Worm (Caenorhabditis elegans) whole organism, mixed stage, embryonic: Measurements from ENCODE around the gene tag-89.
"Not testable (repeated sequence)": the region's sequence is repeated elsewhere in the genome, so short reads cannot be mapped to it uniquely, and the experiment has no call there.

Experiments
- M03D4.4 ChIP-seq: sonication (generic microtip); optimal IDR thresholded peaks from 2 replicates; lab custom pipeline; 2017; ENCODE audit warnings: mild to moderate bottlenecking, missing genetic modification characterization, missing compliant biosample characterization
- blmp-1 ChIP-seq: fragments of 150-350 bp; optimal IDR thresholded peaks from 2 replicates; lab custom pipeline; 2014; ENCODE audit warnings: missing biosample characterization, missing genetic modification characterization
- ceh-39 ChIP-seq: fragments of 150-350 bp; optimal IDR thresholded peaks from 2 replicates; lab custom pipeline; 2014; ENCODE audit warnings: missing biosample characterization, missing genetic modification characterization
- ceh-43 ChIP-seq: fragments of 200-800 bp; sonication (Bioruptor generic); optimal IDR thresholded peaks from 2 replicates; lab custom pipeline; 2018; ENCODE audit warnings: mild to moderate bottlenecking, missing genetic modification characterization, moderate library complexity, missing compliant biosample characterization
- ceh-83 ChIP-seq: fragments of 200-800 bp; sonication (Bioruptor generic); optimal IDR thresholded peaks from 2 replicates; lab custom pipeline; 2018; ENCODE audit warnings: mild to moderate bottlenecking, missing genetic modification characterization, missing compliant biosample characterization
- ces-1 ChIP-seq: fragments of 150-350 bp; optimal IDR thresholded peaks from 2 replicates; lab custom pipeline; 2014; ENCODE audit warnings: missing biosample characterization, missing genetic modification reagents, missing genetic modification characterization
- cnd-1 ChIP-seq: fragments of 200-800 bp; sonication (Bioruptor generic); optimal IDR thresholded peaks from 2 replicates; lab custom pipeline; 2018; ENCODE audit warnings: mild to moderate bottlenecking, missing genetic modification characterization, missing compliant biosample characterization
- elt-1 ChIP-seq: sonication (generic microtip); optimal IDR thresholded peaks from 2 replicates; lab custom pipeline; 2017; ENCODE audit warnings: missing genetic modification characterization, mild to moderate bottlenecking, missing compliant biosample characterization, antibody characterized with exemption, moderate library complexity, borderline replicate concordance; ENCODE audit not compliant: insufficient read depth
- elt-3 ChIP-seq: fragments of 150-350 bp; optimal IDR thresholded peaks from 2 replicates; lab custom pipeline; 2014; ENCODE audit warnings: missing biosample characterization, missing genetic modification characterization
- ham-2 ChIP-seq: fragments of 200-800 bp; sonication (Bioruptor generic); optimal IDR thresholded peaks from 2 replicates; lab custom pipeline; 2018; ENCODE audit warnings: mild to moderate bottlenecking, missing genetic modification characterization, missing compliant biosample characterization
- hlh-1 ChIP-seq: fragments of 150-350 bp; optimal IDR thresholded peaks from 2 replicates; lab custom pipeline; 2014; ENCODE audit warnings: missing biosample characterization, missing genetic modification reagents, missing genetic modification characterization
- lin-13 ChIP-seq: fragments of 150-350 bp; optimal IDR thresholded peaks from 2 replicates; lab custom pipeline; 2014; ENCODE audit warnings: missing biosample characterization, missing genetic modification characterization
- lin-32 ChIP-seq: fragments of 200-800 bp; sonication (Bioruptor generic); optimal IDR thresholded peaks from 2 replicates; lab custom pipeline; 2018; ENCODE audit warnings: mild to moderate bottlenecking, missing genetic modification characterization, missing compliant biosample characterization
- lsy-2 ChIP-seq: fragments of 150-350 bp; optimal IDR thresholded peaks from 2 replicates; lab custom pipeline; 2014; ENCODE audit warnings: missing biosample characterization, missing genetic modification characterization
- mab-5 ChIP-seq: fragments of 150-350 bp; optimal IDR thresholded peaks from 2 replicates; lab custom pipeline; 2014; ENCODE audit warnings: missing biosample characterization, missing genetic modification characterization
- mep-1 ChIP-seq: fragments of 150-350 bp; optimal IDR thresholded peaks from 2 replicates; lab custom pipeline; 2017; ENCODE audit warnings: missing biosample characterization, missing genetic modification reagents, missing genetic modification characterization, inconsistent platforms
- mls-2 ChIP-seq: sonication (generic microtip); optimal IDR thresholded peaks from 2 replicates; lab custom pipeline; 2016; ENCODE audit warnings: mild to moderate bottlenecking, missing genetic modification characterization, moderate library complexity, missing compliant biosample characterization
- nhr-12 ChIP-seq: fragments of 150-350 bp; optimal IDR thresholded peaks from 2 replicates; lab custom pipeline; 2014; ENCODE audit warnings: missing biosample characterization, missing genetic modification characterization
- nhr-2 ChIP-seq: fragments of 150-350 bp; optimal IDR thresholded peaks from 2 replicates; lab custom pipeline; 2014; ENCODE audit warnings: missing biosample characterization, missing genetic modification characterization
- nhr-237 ChIP-seq: fragments of 150-350 bp; optimal IDR thresholded peaks from 2 replicates; lab custom pipeline; 2014; ENCODE audit warnings: missing biosample characterization, missing genetic modification characterization
- nhr-28 ChIP-seq: fragments of 150-350 bp; optimal IDR thresholded peaks from 2 replicates; lab custom pipeline; 2014; ENCODE audit warnings: missing biosample characterization, missing genetic modification characterization
- nhr-76 ChIP-seq: sonication (generic microtip); optimal IDR thresholded peaks from 2 replicates; lab custom pipeline; 2017; ENCODE audit warnings: missing biosample characterization, missing genetic modification characterization
- pha-4 ChIP-seq: fragments of 150-350 bp; optimal IDR thresholded peaks from 2 replicates; lab custom pipeline; 2018; ENCODE audit warnings: missing biosample characterization, missing genetic modification reagents, missing genetic modification characterization
- sem-2 ChIP-seq: fragments of 200-800 bp; sonication (Bioruptor generic); optimal IDR thresholded peaks from 2 replicates; lab custom pipeline; 2018; ENCODE audit warnings: mild to moderate bottlenecking, missing genetic modification characterization, missing compliant biosample characterization
- snpc-4 ChIP-seq: fragments of 150-350 bp; optimal IDR thresholded peaks from 2 replicates; lab custom pipeline; 2014; ENCODE audit warnings: missing biosample characterization, missing genetic modification characterization
- sptf-1 ChIP-seq: sonication (generic microtip); optimal IDR thresholded peaks from 2 replicates; lab custom pipeline; 2017; ENCODE audit warnings: mild to moderate bottlenecking, missing genetic modification characterization, moderate library complexity, missing compliant biosample characterization
- tbx-8 ChIP-seq: fragments of 200-800 bp; sonication (Bioruptor generic); optimal IDR thresholded peaks from 2 replicates; lab custom pipeline; 2018; ENCODE audit warnings: mild to moderate bottlenecking, missing genetic modification characterization, moderate library complexity, missing compliant biosample characterization
- unc-120 ChIP-seq: sonication (generic microtip); optimal IDR thresholded peaks from 2 replicates; lab custom pipeline; 2017; ENCODE audit warnings: missing genetic modification characterization, missing compliant biosample characterization; ENCODE audit not compliant: poor library complexity, severe bottlenecking
- zip-8 ChIP-seq: fragments of 150-350 bp; optimal IDR thresholded peaks from 2 replicates; lab custom pipeline; 2014; ENCODE audit warnings: missing biosample characterization, missing genetic modification characterization

tag-89 gene

DNA sequence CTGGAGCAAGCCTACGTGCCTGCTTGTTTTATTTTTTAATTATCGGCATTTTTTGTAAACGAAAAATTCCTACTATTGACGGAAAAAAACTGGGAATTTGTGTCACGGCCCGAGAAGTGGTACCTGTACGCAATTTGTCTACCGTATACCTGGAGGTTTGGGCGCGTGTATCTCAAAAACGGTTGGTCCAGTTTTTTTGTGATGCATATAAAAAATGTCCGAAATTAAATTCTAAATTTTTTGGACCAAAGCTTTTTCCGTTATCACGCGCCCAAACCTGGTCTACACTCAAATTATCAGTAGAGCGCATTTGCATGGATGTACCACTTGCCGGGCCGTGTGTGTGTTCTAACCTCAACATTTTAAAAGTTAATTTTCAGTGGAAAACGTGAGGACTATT lies 22.4 kb downstream of the tag-89 start, which contains the start of gene F22B3.5:
Gene F22B3.5, minus strand, starts transcription at position 101 of the 400 bp plus-strand sequence.
- TF ChIP-seq ceh-83 (GFP tag; lab: Kevin White, UChicago); nhr-12 (tag; lab: Kevin White, UChicago); nhr-28: not testable (repeated sequence)

DNA sequence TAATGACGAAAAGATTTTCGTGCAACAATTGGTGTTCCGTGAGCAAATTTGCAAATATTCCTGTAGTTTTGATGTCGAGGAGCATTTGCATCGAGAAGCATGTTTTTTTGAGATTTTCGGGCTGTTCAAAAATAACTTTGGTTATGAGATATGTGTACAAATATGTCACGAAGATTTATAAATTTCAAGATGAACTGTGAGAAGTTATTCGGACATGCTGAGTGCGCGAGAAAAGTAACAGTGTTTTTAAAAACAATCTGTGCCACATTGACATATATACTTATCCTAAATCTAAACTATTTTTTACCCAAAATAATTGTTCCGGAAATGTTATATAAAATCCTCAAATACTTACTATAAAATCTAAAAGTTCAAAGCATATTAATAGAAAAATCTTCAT lies 27.4 kb downstream of the tag-89 start, which contains the start of gene F22B3.7:
Gene F22B3.7, minus strand, starts transcription at position 101 of the 400 bp plus-strand sequence.
- TF ChIP-seq nhr-2 (tag; lab: Kevin White, UChicago) (no peak), lin-13 (tag; lab: Kevin White, UChicago) (no peak), mls-2 (tag; lab: Kevin White, UChicago) (no peak), lin-32 (GFP tag; lab: Kevin White, UChicago) (no peak), nhr-237 (no peak), lsy-2 (tag; lab: Kevin White, UChicago) (no peak), unc-120 (tag; lab: Kevin White, UChicago) (no peak), sem-2 (GFP tag; lab: Kevin White, UChicago) (no peak), ham-2 (no peak), sptf-1 (no peak)

DNA sequence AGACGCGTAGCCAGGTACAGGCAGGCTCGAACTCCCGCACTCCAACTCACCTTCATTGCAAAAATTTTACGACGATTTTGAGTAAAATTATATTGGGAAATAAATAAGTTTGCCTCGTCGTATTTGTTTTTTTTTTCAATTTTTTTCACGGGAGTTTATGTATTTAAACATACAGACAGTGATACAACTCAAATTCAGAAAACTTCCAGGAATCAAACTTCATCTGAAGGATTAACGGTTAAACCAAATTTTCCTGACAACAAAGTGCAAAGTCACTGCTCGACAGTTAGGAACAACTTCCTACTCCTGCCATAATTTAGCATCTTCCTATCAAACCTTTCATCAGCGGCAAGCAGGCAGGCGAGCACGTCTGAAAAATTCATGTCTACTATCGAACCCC lies 30.5 kb downstream of the tag-89 start, which contains the start of gene F22B3.8:
Gene F22B3.8, minus strand, starts transcription at position 101 of the 400 bp plus-strand sequence.
- TF ChIP-seq lin-32 (GFP tag; lab: Kevin White, UChicago) (no peak), mab-5 (no peak), snpc-4 (tag; lab: Kevin White, UChicago) (no peak), lsy-2 (tag; lab: Kevin White, UChicago) (no peak), hlh-1 (no peak), ceh-43 (GFP tag; lab: Kevin White, UChicago) (no peak), sem-2 (GFP tag; lab: Kevin White, UChicago) (no peak), mls-2 (tag; lab: Kevin White, UChicago) (no peak), ceh-83 (GFP tag; lab: Kevin White, UChicago) (no peak), nhr-2 (tag; lab: Kevin White, UChicago) (no peak), blmp-1 (tag; lab: Kevin White, UChicago) (no peak), sptf-1 (no peak), tbx-8 (GFP tag; lab: Kevin White, UChicago) (no peak), ceh-39 (tag; lab: Kevin White, UChicago) (no peak), mep-1 (no peak), elt-3 (tag; lab: Kevin White, UChicago) (no peak), cnd-1 (tag; lab: Kevin White, UChicago) (no peak)

DNA sequence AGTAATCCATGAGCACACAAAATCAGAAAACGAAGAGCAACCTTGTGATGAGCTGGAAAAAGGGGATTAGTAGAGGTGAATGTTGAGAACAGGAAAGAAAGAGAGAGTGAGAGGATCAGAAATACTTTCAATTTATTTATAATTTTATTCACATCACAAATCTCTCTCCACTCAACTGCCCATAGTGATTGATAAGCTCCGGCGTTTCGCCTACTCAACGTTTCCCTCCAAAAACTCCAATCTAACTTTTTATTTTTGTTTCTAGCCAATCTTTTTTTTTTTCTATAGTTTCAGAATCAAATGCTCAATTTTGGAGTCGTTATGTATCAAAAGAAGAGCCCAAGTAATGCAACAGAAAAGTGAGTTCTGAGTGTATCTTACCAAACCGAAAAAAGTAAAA lies 31.1 kb downstream of the tag-89 start, which contains the start of gene kin-4:
Gene kin-4, plus strand, starts transcription at position 301 of the 400 bp plus-strand sequence.
- TF ChIP-seq mab-5 (no peak), nhr-237 (no peak), mep-1 (no peak), unc-120 (tag; lab: Kevin White, UChicago) (no peak), ceh-39 (tag; lab: Kevin White, UChicago) (no peak), lin-32 (GFP tag; lab: Kevin White, UChicago) (no peak), M03D4.4 (tag; lab: Kevin White, UChicago) (no peak), lsy-2 (tag; lab: Kevin White, UChicago) (no peak), ceh-43 (GFP tag; lab: Kevin White, UChicago) (no peak), elt-3 (tag; lab: Kevin White, UChicago) (no peak), elt-1 (tag; lab: Kevin White, UChicago) (no peak), ham-2 (no peak), nhr-76 (tag; lab: Kevin White, UChicago) (no peak), blmp-1 (tag; lab: Kevin White, UChicago) (no peak), ces-1 (GFP tag; lab: Kevin White, UChicago) (no peak), pha-4 (tag; lab: Kevin White, UChicago) (no peak), zip-8 (no peak), nhr-28 (no peak), nhr-2 (tag; lab: Kevin White, UChicago) (no peak)

DNA sequence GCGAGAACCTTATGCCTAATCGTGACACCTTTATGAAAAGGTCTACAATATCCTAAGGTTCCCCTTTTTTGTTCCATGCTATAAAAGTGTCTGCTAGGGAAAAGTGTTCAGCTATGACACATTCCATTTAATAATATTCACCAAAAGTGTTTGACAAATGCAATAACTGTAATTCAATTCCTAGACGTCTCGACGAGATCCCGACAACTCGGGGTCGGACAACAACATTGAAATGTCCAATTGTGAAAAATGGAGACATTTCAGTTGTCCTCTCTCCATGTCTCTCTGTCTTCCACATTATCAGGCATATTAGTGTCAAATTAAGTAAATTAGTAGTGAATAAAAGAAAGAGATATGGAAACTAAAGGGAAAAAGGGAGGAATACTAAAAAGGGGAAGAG lies 37.1 kb downstream of the tag-89 start:
- TF ChIP-seq M03D4.4 (tag; lab: Kevin White, UChicago) (no peak), ces-1 (GFP tag; lab: Kevin White, UChicago) (peak; percentile 98)
- TF ChIP-seq, all 35 proteins: peak for 1
